Worm (Caenorhabditis elegans): Measurements from ENCODE around the gene tlk-1.

The tlk-1 gene

DNA sequence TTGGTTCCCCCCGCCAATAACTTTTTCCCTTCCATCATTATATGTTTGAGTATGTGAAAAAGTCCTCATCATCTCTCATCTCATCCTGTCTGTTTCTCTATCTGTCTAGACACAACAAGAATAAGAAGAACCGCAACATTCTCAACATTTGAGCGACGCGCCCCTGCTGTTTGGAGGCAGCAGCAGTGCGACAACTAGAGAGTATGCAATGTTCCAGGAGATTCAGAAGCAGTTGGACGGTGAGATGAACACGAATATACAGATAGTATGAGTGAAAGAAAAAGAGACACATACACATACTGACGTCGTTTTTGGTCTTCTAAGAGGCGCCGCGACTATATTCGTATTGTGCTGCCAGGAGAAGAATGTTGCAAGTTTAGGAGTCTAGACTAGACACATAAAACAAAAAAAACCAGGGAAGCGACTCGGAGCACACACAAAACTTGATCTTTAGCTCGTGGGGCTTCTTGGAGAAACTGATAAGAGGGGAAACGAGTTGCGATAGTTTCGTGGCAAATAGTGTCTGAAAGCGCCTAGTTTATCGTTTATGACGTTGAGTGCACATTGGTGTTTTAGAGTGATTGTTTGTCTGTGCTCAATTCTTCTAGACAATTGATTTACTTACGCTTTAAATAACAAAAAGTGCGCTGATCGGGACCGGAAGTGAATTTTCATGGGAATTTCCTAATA, 34.0 kb upstream of the tlk-1 start (continued):
- TF ChIP-seq nhr-237 (tag; optimal IDR thresholded peaks at IDR 0.05) (no peak), nhr-23 (tag; optimal IDR thresholded peaks at IDR 0.05) (peak; percentile 9)

ce11 chrIII:9666239-9666638, 33.4 kb upstream of the tlk-1 start:
- TF ChIP-seq unc-62 (GFP tag; optimal IDR thresholded peaks at IDR 0.05) (no peak), ztf-4 (tag; optimal IDR thresholded peaks at IDR 0.05) (no peak), egl-27 (tag; optimal IDR thresholded peaks at IDR 0.05) (no peak), ceh-16 (tag; optimal IDR thresholded peaks at IDR 0.05) (no peak), mml-1 (tag; optimal IDR thresholded peaks at IDR 0.05) (no peak), R02D3.7 (tag; optimal IDR thresholded peaks at IDR 0.05) (no peak), nhr-23 (tag; optimal IDR thresholded peaks at IDR 0.05) (peak; percentile 67), nhr-237 (tag; optimal IDR thresholded peaks at IDR 0.05) (no peak), nfya-1 (tag; optimal IDR thresholded peaks at IDR 0.05; ENCODE audit: insufficient read depth) (no peak), ceh-82 (tag; optimal IDR thresholded peaks at IDR 0.05) (no peak), nhr-67 (tag; optimal IDR thresholded peaks at IDR 0.05) (no peak), nhr-76 (tag; optimal IDR thresholded peaks at IDR 0.05) (no peak), snpc-4 (tag; optimal IDR thresholded peaks at IDR 0.05) (no peak), nhr-77 (tag; optimal IDR thresholded peaks at IDR 0.05) (no peak), skn-1 (tag; optimal IDR thresholded peaks at IDR 0.05) (no peak), pha-4 (tag; optimal IDR thresholded peaks at IDR 0.05) (peak; percentile 13), nhr-25 (tag; optimal IDR thresholded peaks at IDR 0.05) (peak; percentile 64), lsy-12 (tag; optimal IDR thresholded peaks at IDR 0.05) (no peak), mdl-1 (tag; optimal IDR thresholded peaks at IDR 0.05) (no peak), zag-1 (tag; optimal IDR thresholded peaks at IDR 0.05) (no peak), elt-3 (tag; optimal IDR thresholded peaks at IDR 0.05) (no peak)

DNA sequence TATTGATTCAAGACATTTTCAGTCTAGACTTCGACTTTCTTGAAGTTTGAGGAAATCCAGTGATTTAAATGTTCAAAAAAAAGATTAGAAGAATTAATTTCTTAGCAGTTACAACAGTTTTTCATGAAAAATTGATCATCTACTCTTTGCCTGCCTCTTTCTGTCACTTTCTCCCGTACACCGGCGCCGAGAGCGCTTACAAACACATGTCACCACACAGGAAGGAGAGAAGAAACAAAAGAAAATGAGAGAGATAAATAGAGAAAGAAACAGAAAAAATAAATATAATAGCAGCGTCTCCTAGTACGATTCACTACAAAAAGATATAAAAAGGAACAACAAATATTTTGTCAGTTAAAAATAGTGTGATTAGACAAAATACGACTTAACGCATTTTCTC, 33.0 kb upstream of the tlk-1 start:
- peak; percentile 14 for TF ChIP-seq nfya-1 (tag; optimal IDR thresholded peaks at IDR 0.05; ENCODE audit: insufficient read depth)
- TF ChIP-seq nhr-25 (tag; optimal IDR thresholded peaks at IDR 0.05), result peak; percentile 19
- TF ChIP-seq nhr-23 (tag; optimal IDR thresholded peaks at IDR 0.05), result peak; percentile 5
- TF ChIP-seq egl-27 (tag; optimal IDR thresholded peaks at IDR 0.05), result no peak
- peak; percentile 77 for TF ChIP-seq pha-4 (tag; optimal IDR thresholded peaks at IDR 0.05)

- TF ChIP-seq jun-1 (tag; optimal IDR thresholded peaks at IDR 0.05) (peak; percentile 34), elt-1 (tag; optimal IDR thresholded peaks at IDR 0.05) (peak; percentile 63), ztf-11 (tag; optimal IDR thresholded peaks at IDR 0.05) (no peak), nhr-12 (tag; optimal IDR thresholded peaks at IDR 0.05) (no peak), fkh-10 (GFP tag; optimal IDR thresholded peaks at IDR 0.05) (peak; percentile 33), elt-3 (tag; optimal IDR thresholded peaks at IDR 0.05) (no peak), nhr-25 (tag; optimal IDR thresholded peaks at IDR 0.05) (peak; percentile 65), elt-2 (tag; optimal IDR thresholded peaks at IDR 0.05) (peak; percentile 81), ceh-28 (tag; optimal IDR thresholded peaks at IDR 0.05) (peak; percentile 31), lin-15B (tag; optimal IDR thresholded peaks at IDR 0.05) (peak; percentile 32), sea-2 (GFP tag; optimal IDR thresholded peaks at IDR 0.05) (no peak), R02D3.7 (tag; optimal IDR thresholded peaks at IDR 0.05) (no peak), snpc-4 (tag; optimal IDR thresholded peaks at IDR 0.05) (peak; percentile 53), lin-39 (tag; optimal IDR thresholded peaks at IDR 0.05) (peak; percentile 97), fkh-2 (tag; optimal IDR thresholded peaks at IDR 0.05) (no peak), mml-1 (tag; optimal IDR thresholded peaks at IDR 0.05) (no peak), pqm-1 (tag; optimal IDR thresholded peaks at IDR 0.05) (peak; percentile 24), unc-62 (GFP tag; optimal IDR thresholded peaks at IDR 0.05) (peak; percentile 31), hmg-11 (tag; optimal IDR thresholded peaks at IDR 0.05) (peak; percentile 97), egl-5 (tag; optimal IDR thresholded peaks at IDR 0.05) (peak; percentile 27), tbx-2 (tag; optimal IDR thresholded peaks at IDR 0.05) (peak; percentile 50), nhr-43 (tag; optimal IDR thresholded peaks at IDR 0.05; ENCODE audit: poor library complexity, severe bottlenecking) (peak; percentile 46), ceh-82 (tag; optimal IDR thresholded peaks at IDR 0.05) (no peak), zag-1 (tag; optimal IDR thresholded peaks at IDR 0.05) (no peak), aly-2 (tag; optimal IDR thresholded peaks at IDR 0.05) (no peak), lsy-12 (tag; optimal IDR thresholded peaks at IDR 0.05) (peak; percentile 26), mdl-1 (tag; optimal IDR thresholded peaks at IDR 0.05) (peak; percentile 35), nhr-67 (tag; optimal IDR thresholded peaks at IDR 0.05) (no peak), egl-27 (tag; optimal IDR thresholded peaks at IDR 0.05) (peak; percentile 39), nhr-23 (tag; optimal IDR thresholded peaks at IDR 0.05) (peak; percentile 35), pha-4 (tag; optimal IDR thresholded peaks at IDR 0.05) (peak; percentile 70), nfya-1 (tag; optimal IDR thresholded peaks at IDR 0.05; ENCODE audit: insufficient read depth) (peak; percentile 89)
Observed at ce11 chrIII:9667591-9668265, 31.9 kb upstream of the tlk-1 start, which contains the start of gene C07A9.9. Gene C07A9.9, minus strand, starts transcription at chrIII:9667641.

All from whole organism, L3 larva.